Worm (Caenorhabditis elegans) whole organism, L4/young adult: ENCODE results near the gene C25F9.10.

Experiments
- W03F9.2 ChIP-seq: fragments of 150-350 bp; optimal IDR thresholded peaks from 2 replicates; lab custom pipeline; 2014; ENCODE audit warnings: missing biosample characterization, missing genetic modification characterization
- dao-5 ChIP-seq: sonication (generic microtip); optimal IDR thresholded peaks from 2 replicates; lab custom pipeline; 2016; ENCODE audit warnings: missing genotype, missing genetic modification characterization, moderate library complexity, missing compliant biosample characterization
- him-1 ChIP-seq: sonication (generic microtip); optimal IDR thresholded peaks from 2 replicates; lab custom pipeline; 2016; ENCODE audit warnings: missing genotype, missing genetic modification reagents, missing genetic modification characterization, missing compliant biosample characterization

DNA sequence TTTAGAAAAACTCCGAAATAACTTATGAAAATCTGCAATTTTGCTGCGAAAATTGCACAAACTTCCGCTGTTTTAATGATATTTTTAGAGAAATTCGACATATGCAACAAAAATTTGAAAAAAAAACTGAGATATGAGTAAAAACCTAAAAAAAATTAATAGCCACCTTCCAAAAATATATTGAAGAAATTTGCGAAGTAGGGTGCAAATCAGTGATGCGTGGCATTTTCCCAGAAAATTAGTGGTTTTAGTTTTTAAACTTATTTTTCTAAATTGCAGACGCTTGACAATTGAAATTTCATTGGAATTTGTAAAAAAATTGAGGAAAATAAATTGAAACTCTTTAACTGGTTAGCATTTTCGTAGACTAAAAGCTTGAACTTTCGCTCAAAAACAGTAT is 6.6 kb upstream of the C25F9.10 start, which contains the start of gene C25F9.13:
- TF ChIP-seq him-1 (no peak), W03F9.2 (no peak), dao-5 (tag; lab: Kevin White, UChicago) (no peak)
